Worm (Caenorhabditis elegans) whole organism, early embryonic: Measurements from ENCODE around the gene ergi-1.

Source experiments
- F13C5.2 ChIP-seq: sonication (generic microtip); optimal IDR thresholded peaks from 2 replicates; lab custom pipeline; 2017; ENCODE audit warnings: mild to moderate bottlenecking, missing genetic modification characterization, inconsistent platforms, missing compliant biosample characterization
- ceh-13 ChIP-seq: fragments of 200-800 bp; sonication (Bioruptor generic); optimal IDR thresholded peaks from 2 replicates; lab custom pipeline; 2018; ENCODE audit warnings: mild to moderate bottlenecking, missing genetic modification characterization, missing compliant biosample characterization
- hmbx-1 ChIP-seq: sonication (generic microtip); optimal IDR thresholded peaks from 2 replicates; lab custom pipeline; 2016; ENCODE audit warnings: mild to moderate bottlenecking, missing genetic modification characterization, missing compliant biosample characterization
- hmg-4 ChIP-seq: fragments of 200-800 bp; sonication (Bioruptor generic); optimal IDR thresholded peaks from 2 replicates; lab custom pipeline; 2018; ENCODE audit warnings: mild to moderate bottlenecking, missing genetic modification characterization, missing compliant biosample characterization
- hnd-1 ChIP-seq: sonication (generic microtip); optimal IDR thresholded peaks from 2 replicates; lab custom pipeline; 2016; ENCODE audit warnings: missing genetic modification characterization, missing compliant biosample characterization
- pes-1 ChIP-seq: fragments of 200-800 bp; sonication (Bioruptor generic); IDR thresholded peaks from 2 replicates; pipeline ENCODE4 v1.3.6; 2022; ENCODE audit warnings: missing genetic modification reagents, missing genetic modification characterization, missing compliant biosample characterization
- sea-1 ChIP-seq: fragments of 200-800 bp; sonication (Bioruptor generic); conservative IDR thresholded peaks from 2 replicates; pipeline ENCODE4 v1.3.6; 2022; ENCODE audit warnings: missing genetic modification characterization, missing compliant biosample characterization
- tbx-37 ChIP-seq: fragments of 200-800 bp; sonication (Bioruptor generic); conservative IDR thresholded peaks from 2 replicates; pipeline ENCODE4 v1.3.6; 2022; ENCODE audit warnings: missing genetic modification reagents, missing genetic modification characterization, missing compliant biosample characterization

ce11 chrX:2018211-2018610 is 16.9 kb downstream of the ergi-1 start:
- no peak for TF ChIP-seq sea-1 (GFP tag; lab: Robert Waterston, UW)
- no peak for TF ChIP-seq hmbx-1 (tag; lab: Kevin White, UChicago)
- no peak for TF ChIP-seq hmg-4 (GFP tag; lab: Kevin White, UChicago)
- no peak for TF ChIP-seq hnd-1 (tag; lab: Kevin White, UChicago)
- no peak for TF ChIP-seq tbx-37 (GFP tag; lab: Robert Waterston, UW)
- no peak for TF ChIP-seq pes-1 (GFP tag; lab: Robert Waterston, UW)
- no peak for TF ChIP-seq ceh-13
- TF ChIP-seq F13C5.2 (tag; lab: Kevin White, UChicago), result no peak
